Fruit fly (Drosophila melanogaster): ENCODE results near the gene Tcs6.

The Tcs6 gene

DNA sequence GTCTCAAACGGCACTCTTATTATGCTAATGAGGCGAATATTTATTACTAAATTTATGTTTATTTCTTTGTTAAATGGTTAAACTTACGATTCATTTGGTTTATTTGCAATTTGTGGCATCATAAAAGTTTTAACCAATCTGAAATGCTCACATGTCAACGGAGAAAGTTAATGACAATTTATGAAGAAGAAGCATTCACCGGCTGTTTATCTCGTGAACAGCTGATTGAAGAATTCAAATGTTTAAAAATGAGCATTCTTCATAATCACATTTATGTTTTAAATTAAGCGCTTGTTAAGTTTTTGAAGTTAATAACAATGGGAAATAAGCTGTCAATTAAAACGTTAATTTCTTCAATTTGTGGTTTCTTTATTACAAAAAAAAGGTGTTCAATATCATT is at the start of gene Tcs6, which contains the start of gene PIG-P:
Gene Tcs6 (minus strand): TSS at position 158 of the 400 bp plus-strand sequence.
Gene PIG-P (minus strand): TSS at position 158 of the 400 bp plus-strand sequence.
- TF ChIP-seq psq (optimal IDR thresholded peaks at IDR 0.05) (no peak), insv (optimal IDR thresholded peaks at IDR 0.05) (no peak), ttk (optimal IDR thresholded peaks at IDR 0.05) (no peak), Sin3A (optimal IDR thresholded peaks at IDR 0.05) (no peak), h (optimal IDR thresholded peaks at IDR 0.05) (no peak), Myc (optimal IDR thresholded peaks at IDR 0.05) (no peak)

DNA sequence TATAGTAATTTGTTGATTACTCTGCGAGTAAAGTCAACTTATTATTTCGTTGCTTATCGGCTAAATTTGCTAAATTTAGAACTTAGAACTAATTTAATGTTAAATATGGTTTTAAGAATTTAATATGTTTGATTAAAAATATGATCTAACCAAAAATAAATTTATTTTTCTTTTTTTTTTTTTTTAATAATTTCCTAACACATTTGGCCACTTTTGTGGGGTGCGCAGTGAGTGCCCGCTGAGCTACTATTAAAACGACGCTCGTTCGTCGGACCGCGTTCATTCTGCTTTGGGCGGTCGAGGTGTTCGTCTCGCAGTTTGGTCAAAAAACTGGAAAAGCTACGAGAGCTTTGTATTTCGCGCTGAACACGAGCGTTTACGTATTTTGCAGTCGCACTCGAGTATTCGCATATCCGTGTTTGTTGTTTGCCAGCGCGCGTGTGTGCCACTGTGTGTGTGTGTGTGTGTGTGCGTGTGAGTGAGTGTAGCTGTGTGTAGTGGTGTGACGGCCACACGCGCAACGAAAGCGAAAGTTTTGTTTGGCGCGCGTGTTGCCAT is 48.7 kb upstream of the Tcs6 start, which contains the start of gene Cipc:
Gene Cipc (plus strand): TSS at position 274 of the 558 bp plus-strand sequence.
- TF ChIP-seq Myc (optimal IDR thresholded peaks at IDR 0.05) (no peak), ttk (optimal IDR thresholded peaks at IDR 0.05) (no peak), h (optimal IDR thresholded peaks at IDR 0.05) (no peak)

DNA sequence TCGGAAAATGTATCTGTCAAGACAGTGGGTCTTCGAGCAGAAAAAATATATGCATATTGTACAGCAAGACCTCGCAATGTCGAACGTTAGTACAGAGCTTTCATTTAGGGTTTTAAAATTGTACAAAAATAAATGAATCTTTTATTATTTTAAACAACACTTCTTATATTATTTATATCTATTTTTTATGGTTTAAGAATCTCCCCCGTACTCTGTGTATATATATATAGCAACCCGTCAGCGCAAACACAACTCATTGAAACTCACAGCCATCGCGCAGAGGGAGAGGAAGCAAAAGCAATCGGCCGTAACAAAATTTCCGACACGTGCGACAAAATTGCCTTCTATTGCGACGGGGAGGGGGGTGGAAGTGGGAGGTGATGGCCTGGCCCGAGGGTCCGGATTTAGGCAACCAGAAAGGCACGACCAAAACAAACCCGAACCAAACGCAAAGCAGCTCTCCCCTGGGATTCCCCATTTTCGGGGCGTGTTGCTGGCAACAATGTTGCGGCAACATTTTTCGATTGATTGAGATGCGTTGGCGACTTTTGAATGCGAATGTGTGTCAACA is 48.0 kb upstream of the Tcs6 start:
- TF ChIP-seq h (optimal IDR thresholded peaks at IDR 0.05): no peak
- TF ChIP-seq ttk (optimal IDR thresholded peaks at IDR 0.05): no peak

dm6 chr3R:26105407-26105806 is 47.4 kb upstream of the Tcs6 start:
- TF ChIP-seq insv (optimal IDR thresholded peaks at IDR 0.05) (no peak), psq (optimal IDR thresholded peaks at IDR 0.05) (no peak), Myc (optimal IDR thresholded peaks at IDR 0.05) (no peak), ttk (optimal IDR thresholded peaks at IDR 0.05) (no peak), h (optimal IDR thresholded peaks at IDR 0.05) (no peak), Sin3A (optimal IDR thresholded peaks at IDR 0.05) (no peak)

- TF ChIP-seq Myc (optimal IDR thresholded peaks at IDR 0.05): no peak
- no peak for TF ChIP-seq Sin3A (optimal IDR thresholded peaks at IDR 0.05)
- TF ChIP-seq psq (optimal IDR thresholded peaks at IDR 0.05): no peak
- TF ChIP-seq h (optimal IDR thresholded peaks at IDR 0.05): no peak
- TF ChIP-seq ttk (optimal IDR thresholded peaks at IDR 0.05): no peak
- no peak for TF ChIP-seq insv (optimal IDR thresholded peaks at IDR 0.05)
Observed at dm6 chr3R:26105141-26105403, 47.0 kb upstream of the Tcs6 start.

DNA sequence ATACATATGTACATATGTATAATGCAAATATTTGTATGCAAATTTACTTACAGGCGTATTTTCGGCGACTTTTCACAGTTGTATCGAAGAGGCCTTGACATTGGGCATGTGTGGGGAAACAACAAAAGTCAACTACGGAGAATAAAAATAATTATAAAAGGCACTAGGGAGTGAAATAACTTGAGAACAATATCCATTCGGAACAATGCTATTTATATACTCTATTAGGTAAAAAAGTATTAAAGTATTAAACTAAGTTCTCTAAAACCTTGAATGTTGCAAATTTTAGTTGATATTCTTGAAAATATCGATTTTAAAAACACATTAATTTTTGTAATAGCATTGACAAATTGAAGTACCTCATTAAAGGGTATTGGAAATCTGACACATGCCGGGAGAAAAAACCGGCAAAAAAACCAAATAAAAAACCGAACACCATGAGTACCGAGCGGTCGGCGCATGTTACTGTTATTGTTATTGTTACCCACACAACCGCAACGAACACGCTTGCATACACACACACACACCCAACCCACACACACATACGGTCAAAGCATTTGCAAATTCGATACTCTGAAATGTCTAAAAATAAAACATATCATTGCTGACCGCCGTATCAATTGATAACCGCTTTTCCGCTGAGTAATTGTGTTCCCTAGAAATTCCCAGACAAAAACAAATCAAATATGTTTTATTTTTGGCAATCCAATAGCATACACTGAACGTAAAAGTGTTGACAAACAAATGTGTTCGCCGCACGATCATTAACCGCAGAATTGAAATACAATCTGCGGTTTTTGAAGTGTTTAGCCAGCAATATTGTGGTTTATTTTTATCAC is 46.5 kb upstream of the Tcs6 start:
- no peak for TF ChIP-seq insv (optimal IDR thresholded peaks at IDR 0.05)
- no peak for TF ChIP-seq h (optimal IDR thresholded peaks at IDR 0.05)
- TF ChIP-seq Myc (optimal IDR thresholded peaks at IDR 0.05): no peak
- TF ChIP-seq psq (optimal IDR thresholded peaks at IDR 0.05): no peak
- no peak for TF ChIP-seq ttk (optimal IDR thresholded peaks at IDR 0.05)
- TF ChIP-seq Sin3A (optimal IDR thresholded peaks at IDR 0.05): no peak

- TF ChIP-seq Sin3A (optimal IDR thresholded peaks at IDR 0.05) (no peak), ttk (optimal IDR thresholded peaks at IDR 0.05) (no peak), psq (optimal IDR thresholded peaks at IDR 0.05) (no peak), insv (optimal IDR thresholded peaks at IDR 0.05) (no peak), h (optimal IDR thresholded peaks at IDR 0.05) (no peak), Myc (optimal IDR thresholded peaks at IDR 0.05) (no peak)
Observed at dm6 chr3R:26103440-26103839, 45.4 kb upstream of the Tcs6 start.

- no peak for TF ChIP-seq Sin3A (optimal IDR thresholded peaks at IDR 0.05)
- TF ChIP-seq h (optimal IDR thresholded peaks at IDR 0.05): no peak
- TF ChIP-seq insv (optimal IDR thresholded peaks at IDR 0.05): no peak
- TF ChIP-seq ttk (optimal IDR thresholded peaks at IDR 0.05): no peak
- TF ChIP-seq psq (optimal IDR thresholded peaks at IDR 0.05): no peak
- no peak for TF ChIP-seq Myc (optimal IDR thresholded peaks at IDR 0.05)
Observed at dm6 chr3R:26099238-26099637, 41.2 kb upstream of the Tcs6 start.

DNA sequence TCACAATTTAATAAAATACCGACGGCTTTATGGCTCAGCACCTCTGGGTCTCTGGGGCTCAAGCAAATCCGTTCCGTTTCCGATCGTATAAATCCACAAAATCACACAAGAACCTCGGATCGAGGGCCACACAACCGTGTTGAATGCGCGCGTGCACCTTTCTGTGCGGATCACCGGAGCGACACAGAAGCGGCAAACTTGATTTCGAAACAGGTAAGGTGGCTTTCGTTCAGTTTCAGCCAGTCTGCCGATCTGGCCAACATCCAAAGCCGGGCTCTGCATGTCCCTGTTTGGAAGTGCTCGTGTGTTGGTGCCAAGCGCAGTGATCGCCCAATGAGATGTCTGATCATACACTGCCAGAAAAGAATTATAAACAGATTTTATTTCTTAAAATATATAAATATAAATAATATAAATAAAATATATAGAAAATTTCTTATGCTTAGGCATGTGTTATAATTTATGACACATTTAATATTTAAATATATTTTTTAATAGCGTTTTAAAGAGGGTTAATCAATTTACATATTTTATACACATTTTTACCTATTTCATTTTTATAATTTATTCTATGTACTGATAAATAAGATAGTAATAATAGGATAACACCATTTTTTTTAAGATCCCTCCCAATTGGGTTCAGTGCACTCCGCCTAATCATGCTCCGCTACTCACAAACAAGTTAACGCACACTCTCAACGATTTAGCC is 40.6 kb upstream of the Tcs6 start, which contains the start of gene dysf:
Gene dysf (minus strand): TSS at position 210 of the 709 bp plus-strand sequence.
- TF ChIP-seq Sin3A (optimal IDR thresholded peaks at IDR 0.05) (no peak), Myc (optimal IDR thresholded peaks at IDR 0.05) (no peak), insv (optimal IDR thresholded peaks at IDR 0.05) (no peak), h (optimal IDR thresholded peaks at IDR 0.05) (no peak), psq (optimal IDR thresholded peaks at IDR 0.05) (no peak)

DNA sequence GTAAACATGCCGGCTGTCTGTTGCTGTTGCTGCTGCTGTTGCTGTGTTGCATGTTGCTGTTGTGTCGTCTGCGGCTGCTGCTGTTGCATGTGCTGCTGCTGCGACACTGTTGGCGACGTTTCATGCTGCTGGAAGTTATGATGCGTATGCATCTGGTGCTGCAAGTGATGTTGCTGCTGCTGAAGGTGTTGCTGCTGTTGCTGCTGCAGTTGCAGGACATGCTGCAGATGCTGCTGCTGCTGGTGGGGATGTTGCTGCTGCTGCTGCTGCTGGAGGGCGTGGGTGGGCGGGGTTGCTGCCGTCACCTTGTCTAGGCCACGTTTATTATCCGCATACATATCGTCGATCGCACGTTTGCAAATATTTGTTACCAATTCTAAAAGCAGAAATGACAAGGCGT is 38.2 kb upstream of the Tcs6 start:
- TF ChIP-seq psq (optimal IDR thresholded peaks at IDR 0.05) (no peak), h (optimal IDR thresholded peaks at IDR 0.05) (no peak), insv (optimal IDR thresholded peaks at IDR 0.05) (no peak), Sin3A (optimal IDR thresholded peaks at IDR 0.05) (no peak), ttk (optimal IDR thresholded peaks at IDR 0.05) (no peak), Myc (optimal IDR thresholded peaks at IDR 0.05) (no peak)

DNA sequence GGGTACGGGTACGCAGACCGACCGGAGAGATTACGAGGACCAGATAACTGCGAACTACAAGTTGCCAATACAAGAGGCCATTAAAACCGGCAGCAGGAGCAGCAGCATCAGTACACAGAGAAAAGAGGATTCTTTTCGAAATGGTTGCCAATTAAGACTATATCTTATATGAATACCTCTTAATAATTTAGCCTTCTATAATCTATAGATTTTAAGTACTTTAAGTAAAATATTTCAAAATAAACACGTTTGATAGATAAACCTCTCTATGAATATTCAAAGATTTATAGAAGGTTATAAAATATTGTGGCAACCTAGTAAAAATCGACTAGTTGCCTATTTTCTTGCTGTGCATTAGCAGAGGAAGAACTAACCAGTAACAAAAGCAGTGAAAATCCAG is 37.5 kb upstream of the Tcs6 start:
- TF ChIP-seq psq (optimal IDR thresholded peaks at IDR 0.05) (no peak), h (optimal IDR thresholded peaks at IDR 0.05) (no peak), Myc (optimal IDR thresholded peaks at IDR 0.05) (no peak), Sin3A (optimal IDR thresholded peaks at IDR 0.05) (no peak), insv (optimal IDR thresholded peaks at IDR 0.05) (no peak), ttk (optimal IDR thresholded peaks at IDR 0.05) (no peak)

- TF ChIP-seq ttk (optimal IDR thresholded peaks at IDR 0.05) (no peak), h (optimal IDR thresholded peaks at IDR 0.05) (no peak), Sin3A (optimal IDR thresholded peaks at IDR 0.05) (no peak), psq (optimal IDR thresholded peaks at IDR 0.05) (no peak), Myc (optimal IDR thresholded peaks at IDR 0.05) (no peak), insv (optimal IDR thresholded peaks at IDR 0.05) (no peak)
Observed at dm6 chr3R:26081380-26081991, 23.5 kb upstream of the Tcs6 start.
